Fruit fly (Drosophila melanogaster) whole organism, embryonic: ENCODE results near the gene CG43321.

ENCODE experiments used
- CG11247 ChIP-seq: fragments of 200-800 bp; sonication (Bioruptor generic); IDR thresholded peaks from 2 replicates; pipeline ENCODE4 v1.3.6; 2022; ENCODE audit warnings: missing biosample characterization, missing genetic modification characterization
- CG11456 ChIP-seq: fragments of 200-800 bp; sonication (Bioruptor generic); IDR thresholded peaks from 3 replicates; pipeline ENCODE4 v1.3.6; 2022; ENCODE audit warnings: missing biosample characterization, missing genetic modification characterization
- CG12391 ChIP-seq: fragments of 200-800 bp; sonication (Bioruptor generic); optimal IDR thresholded peaks from 3 replicates; lab custom pipeline; 2018; ENCODE audit warnings: missing biosample characterization, mild to moderate bottlenecking, missing genetic modification characterization, moderate library complexity
- CG12769 ChIP-seq: fragments of 200-800 bp; sonication (Bioruptor generic); optimal IDR thresholded peaks from 2 replicates; lab custom pipeline; 2019; ENCODE audit warnings: missing biosample characterization, mild to moderate bottlenecking, missing genetic modification characterization, moderate library complexity
- CG13775 ChIP-seq: fragments of 200-800 bp; sonication (Bioruptor generic); optimal IDR thresholded peaks from 3 replicates; lab custom pipeline; 2017; ENCODE audit warnings: missing biosample characterization, mild to moderate bottlenecking, missing genetic modification characterization
- CG14710 ChIP-seq: fragments of 200-800 bp; sonication (Bioruptor generic); optimal IDR thresholded peaks from 3 replicates; lab custom pipeline; 2019; ENCODE audit warnings: missing biosample characterization, mild to moderate bottlenecking, missing genetic modification characterization, moderate library complexity
- CG17186 ChIP-seq: fragments of 200-800 bp; sonication (Bioruptor generic); optimal IDR thresholded peaks from 3 replicates; lab custom pipeline; 2017; ENCODE audit warnings: missing biosample characterization, missing genetic modification reagents, missing genetic modification characterization
- CG2116 ChIP-seq: fragments of 200-800 bp; sonication (Bioruptor generic); optimal IDR thresholded peaks from 3 replicates; lab custom pipeline; 2018; ENCODE audit warnings: missing biosample characterization, mild to moderate bottlenecking, missing genetic modification characterization
- CG2712 ChIP-seq: fragments of 200-800 bp; optimal IDR thresholded peaks from 3 replicates; lab custom pipeline; 2019; ENCODE audit warnings: missing biosample characterization, mild to moderate bottlenecking, missing genetic modification characterization, moderate library complexity
- CG31365 ChIP-seq: fragments of 200-800 bp; sonication (Bioruptor generic); optimal IDR thresholded peaks from 2 replicates; lab custom pipeline; 2018; ENCODE audit warnings: missing biosample characterization, mild to moderate bottlenecking, missing genetic modification characterization
- CG3163 ChIP-seq: fragments of 200-800 bp; sonication (Bioruptor generic); optimal IDR thresholded peaks from 3 replicates; lab custom pipeline; 2016; ENCODE audit warnings: missing biosample characterization, missing genetic modification characterization
- CG34422 ChIP-seq: fragments of 200-800 bp; sonication (Bioruptor generic); IDR thresholded peaks from 3 replicates; pipeline ENCODE4 v1.3.6; 2022; ENCODE audit warnings: missing biosample characterization, missing genetic modification characterization
- CG3995 ChIP-seq: fragments of 200-800 bp; sonication (Bioruptor generic); optimal IDR thresholded peaks from 3 replicates; lab custom pipeline; 2016; ENCODE audit warnings: missing biosample characterization, missing genetic modification characterization
- CG42726 ChIP-seq: fragments of 200-800 bp; sonication (Bioruptor generic); IDR thresholded peaks from 2 replicates; pipeline ENCODE4 v1.3.6; 2022; ENCODE audit warnings: missing biosample characterization, missing genetic modification characterization; ENCODE audit not compliant: partially characterized antibody
- CG4617 ChIP-seq: fragments of 200-800 bp; sonication (Bioruptor generic); optimal IDR thresholded peaks from 3 replicates; lab custom pipeline; 2016; ENCODE audit warnings: missing biosample characterization, missing genetic modification characterization, borderline replicate concordance
- CG8388 ChIP-seq: fragments of 200-800 bp; sonication (Bioruptor generic); optimal IDR thresholded peaks from 2 replicates; lab custom pipeline; 2019; ENCODE audit warnings: missing biosample characterization, mild to moderate bottlenecking, missing genetic modification characterization, moderate library complexity
- CG9437 ChIP-seq: fragments of 200-800 bp; sonication (Bioruptor generic); optimal IDR thresholded peaks from 2 replicates; lab custom pipeline; 2018; ENCODE audit warnings: missing biosample characterization, mild to moderate bottlenecking, missing genetic modification characterization
- CG9876 ChIP-seq: fragments of 200-800 bp; sonication (Bioruptor generic); optimal IDR thresholded peaks from 2 replicates; lab custom pipeline; 2016; ENCODE audit warnings: missing biosample characterization, missing genetic modification characterization
- CG9932 ChIP-seq: fragments of 200-800 bp; sonication (Bioruptor generic); IDR thresholded peaks from 2 replicates; pipeline ENCODE4 v1.3.6; 2022; ENCODE audit warnings: missing biosample characterization, missing genetic modification characterization
- CHES-1-like ChIP-seq: fragments of 200-800 bp; sonication (Bioruptor generic); optimal IDR thresholded peaks from 2 replicates; lab custom pipeline; 2016; ENCODE audit warnings: missing biosample characterization, missing genetic modification characterization
- Dek ChIP-seq: fragments of 200-800 bp; sonication (Bioruptor generic); optimal IDR thresholded peaks from 3 replicates; lab custom pipeline; 2019; ENCODE audit warnings: missing biosample characterization, mild to moderate bottlenecking, missing genetic modification characterization, moderate library complexity
- Gug ChIP-seq: fragments of 200-800 bp; sonication (Bioruptor generic); IDR thresholded peaks from 4 replicates; pipeline ENCODE4 v1.3.6; 2022; ENCODE audit warnings: missing biosample characterization, missing genetic modification characterization
- HmgZ ChIP-seq: fragments of 200-800 bp; sonication (Bioruptor generic); optimal IDR thresholded peaks from 2 replicates; lab custom pipeline; 2018; ENCODE audit warnings: missing biosample characterization, mild to moderate bottlenecking, missing genetic modification characterization
- Hmr ChIP-seq: fragments of 200-800 bp; sonication (Bioruptor generic); optimal IDR thresholded peaks from 3 replicates; lab custom pipeline; 2017; ENCODE audit warnings: mild to moderate bottlenecking, missing biosample characterization, missing genetic modification reagents, missing genetic modification characterization
- MBD-R2 ChIP-seq: fragments of 200-800 bp; sonication (Bioruptor generic); IDR thresholded peaks from 2 replicates; pipeline ENCODE4 v1.3.6; 2022; ENCODE audit warnings: missing biosample characterization, missing genetic modification characterization
- Mad ChIP-seq: fragments of 200-800 bp; sonication (Bioruptor generic); optimal IDR thresholded peaks from 2 replicates; lab custom pipeline; 2016; ENCODE audit warnings: missing biosample characterization, missing genetic modification characterization
- Max ChIP-seq: fragments of 200-800 bp; sonication (Bioruptor generic); optimal IDR thresholded peaks from 2 replicates; lab custom pipeline; 2016; ENCODE audit warnings: missing biosample characterization, mild to moderate bottlenecking, missing genetic modification characterization
- Med ChIP-seq: fragments of 200-800 bp; sonication (Bioruptor generic); peaks from one replicate; lab custom pipeline; 2016; ENCODE audit warnings: missing biosample characterization, missing genetic modification characterization, mild to moderate bottlenecking, inconsistent platforms, moderate library complexity
- Myb ChIP-seq: fragments of 200-800 bp; sonication (Bioruptor generic); optimal IDR thresholded peaks from 2 replicates; lab custom pipeline; 2016; ENCODE audit warnings: missing biosample characterization, missing genetic modification characterization
- Oaz ChIP-seq: fragments of 200-800 bp; sonication (Bioruptor generic); IDR thresholded peaks from 2 replicates; pipeline ENCODE4 v1.3.6; 2022; ENCODE audit warnings: missing biosample characterization, missing genetic modification characterization
- Rx ChIP-seq: fragments of 200-800 bp; sonication (Bioruptor generic); IDR thresholded peaks from 2 replicates; pipeline ENCODE4 v1.3.6; 2022; ENCODE audit warnings: missing biosample characterization, missing genetic modification characterization
- Side ChIP-seq: fragments of 200-800 bp; sonication (Bioruptor generic); optimal IDR thresholded peaks from 2 replicates; lab custom pipeline; 2016; ENCODE audit warnings: missing biosample characterization, missing genetic modification characterization
- Stat92E ChIP-seq, 3 experiments: fragments of >200 bp in 2 of 3; fragments of 200-800 bp in 1 of 3; sonication (Bioruptor generic) in 1 of 3; optimal IDR thresholded peaks; 2 replicates each; lab custom pipeline; 2017 to 2019; ENCODE audit warnings: missing biosample characterization in 3 of 3, missing genetic modification characterization in 3 of 3, mild to moderate bottlenecking in 1 of 3, moderate library complexity in 1 of 3
- YL-1 ChIP-seq: fragments of 200-800 bp; sonication (Bioruptor generic); optimal IDR thresholded peaks from 3 replicates; lab custom pipeline; 2017; ENCODE audit warnings: missing biosample characterization, mild to moderate bottlenecking, missing genetic modification characterization
- bcd ChIP-seq: fragments of 200-800 bp; sonication (Bioruptor generic); optimal IDR thresholded peaks from 2 replicates; lab custom pipeline; 2017; ENCODE audit warnings: missing biosample characterization, mild to moderate bottlenecking, missing genetic modification characterization
- bigmax ChIP-seq: fragments of 200-800 bp; sonication (Bioruptor generic); optimal IDR thresholded peaks from 2 replicates; lab custom pipeline; 2018; ENCODE audit warnings: missing biosample characterization, mild to moderate bottlenecking, missing genetic modification characterization
- dati ChIP-seq: fragments of 200-800 bp; sonication (Bioruptor generic); IDR thresholded peaks from 2 replicates; pipeline ENCODE4 v1.3.6; 2022; ENCODE audit warnings: missing biosample characterization, missing genetic modification characterization
- gfzf ChIP-seq: fragments of 200-800 bp; sonication (Bioruptor generic); optimal IDR thresholded peaks from 2 replicates; lab custom pipeline; 2016; ENCODE audit warnings: missing biosample characterization, mild to moderate bottlenecking, missing genetic modification characterization, moderate library complexity
- hkb ChIP-seq, 2 experiments: fragments of 200-800 bp in 1 of 2; fragments of >200 bp in 1 of 2; sonication (Bioruptor generic) in 1 of 2; IDR thresholded peaks in 1 of 2; optimal IDR thresholded peaks in 1 of 2; 2 replicates each; pipeline versions ENCODE4 v1.3.6 to Lab custom; 2017 to 2022; ENCODE audit warnings: missing biosample characterization in 1 of 2, missing genetic modification characterization in 1 of 2
- insv ChIP-seq, 2 experiments: fragments of 200-800 bp; sonication (Bioruptor generic); optimal IDR thresholded peaks; 3 replicates each; lab custom pipeline; 2016 to 2018; ENCODE audit warnings: missing biosample characterization in 2 of 2, missing genetic modification characterization in 2 of 2
- inv ChIP-seq: fragments of 200-800 bp; sonication (Bioruptor generic); IDR thresholded peaks from 2 replicates; pipeline ENCODE4 v1.3.6; 2022; ENCODE audit warnings: missing biosample characterization, missing genetic modification characterization; ENCODE audit not compliant: partially characterized antibody
- ken ChIP-seq: fragments of 200-800 bp; sonication (Bioruptor generic); IDR thresholded peaks from 3 replicates; pipeline ENCODE4 v1.3.6; 2022; ENCODE audit warnings: missing biosample characterization, missing genetic modification characterization
- knrl ChIP-seq: fragments of 200-800 bp; sonication (Bioruptor generic); IDR thresholded peaks from 3 replicates; pipeline ENCODE4 v1.3.6; 2022; ENCODE audit warnings: missing biosample characterization, missing genetic modification characterization; ENCODE audit not compliant: partially characterized antibody
- nerfin-1 ChIP-seq: fragments of 200-800 bp; sonication (Bioruptor generic); optimal IDR thresholded peaks from 3 replicates; lab custom pipeline; 2019; ENCODE audit warnings: missing biosample characterization, mild to moderate bottlenecking, missing genetic modification characterization, moderate library complexity
- run ChIP-seq: fragments of 200-800 bp; sonication (Bioruptor generic); optimal IDR thresholded peaks from 3 replicates; lab custom pipeline; 2018; ENCODE audit warnings: missing biosample characterization, mild to moderate bottlenecking, missing genetic modification characterization
- sd ChIP-seq: fragments of 200-800 bp; sonication (Bioruptor generic); optimal IDR thresholded peaks from 3 replicates; lab custom pipeline; 2018; ENCODE audit warnings: missing biosample characterization, mild to moderate bottlenecking, missing genetic modification characterization, moderate library complexity
- sens ChIP-seq: fragments of 200-800 bp; sonication (Bioruptor generic); peaks from one replicate; lab custom pipeline; 2016; ENCODE audit warnings: missing biosample characterization, missing genetic modification characterization
- ssp ChIP-seq: fragments of 200-800 bp; sonication (Bioruptor generic); IDR thresholded peaks from 2 replicates; pipeline ENCODE4 v1.3.6; 2022; ENCODE audit warnings: missing biosample characterization, missing genetic modification characterization
- vvl ChIP-seq: fragments of 200-800 bp; sonication (Bioruptor generic); IDR thresholded peaks from 2 replicates; pipeline ENCODE4 v1.3.6; 2022; ENCODE audit warnings: missing biosample characterization, missing genetic modification characterization

Gene CG43321

DNA sequence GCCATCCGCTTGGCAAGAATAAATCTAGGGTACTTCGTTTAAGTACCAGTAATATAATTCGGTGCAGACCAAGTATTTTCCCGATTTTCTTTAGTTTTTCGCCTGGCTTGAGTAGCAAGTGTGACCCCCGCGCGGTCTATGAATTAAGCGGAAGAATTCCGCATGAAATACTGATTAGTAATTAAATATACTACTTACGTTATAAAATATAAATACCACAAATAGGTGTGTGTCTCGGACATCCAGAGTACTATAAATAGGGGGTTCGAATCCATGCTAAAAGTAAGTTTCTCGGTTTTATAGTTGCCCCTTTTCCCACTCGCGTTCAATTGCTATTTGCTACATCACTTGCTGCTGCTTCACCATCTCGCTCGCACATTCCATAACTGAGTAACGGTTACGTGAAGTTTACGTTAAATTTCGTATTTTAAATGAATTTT lies 40.4 kb upstream of the CG43321 start, which contains the start of gene snRNP-U1-70K:
snRNP-U1-70K (minus strand) TSS at position 141 of the 440 bp plus-strand sequence.
- TF ChIP-seq CG4617 (GFP tag; lab: Kevin White, UChicago) (peak; percentile 88), knrl (GFP tag; lab: Robert Waterston, UW) (peak; percentile 52; the same call in 1 of the 3 replicates), Oaz (GFP tag; lab: Robert Waterston, UW) (no peak), CG31365 (no peak), CG34422 (GFP tag; lab: Robert Waterston, UW) (peak; percentile 43; the same call in 1 of the 3 replicates), Stat92E (GFP tag; optimal IDR thresholded peaks at IDR 0.05; lab: Kevin White, UChicago) (peak in 1 of 3 experiments; percentile 5), dati (GFP tag; lab: Robert Waterston, UW) (no peak), CG9932 (GFP tag; lab: Robert Waterston, UW) (peak; percentile 44), CG17186 (GFP tag; lab: Kevin White, UChicago) (peak; percentile 1), sd (tag; lab: Kevin White, UChicago) (peak; percentile 92), CG42726 (0 out of 2 replicates have a peak, but pooled peaks have one; percentile 15), MBD-R2 (GFP tag; lab: Robert Waterston, UW) (no peak; the same call in 1 of the 2 replicates), hkb (optimal IDR thresholded peaks at IDR 0.05; lab: Kevin White, UChicago) (no peak), hkb (GFP tag; IDR thresholded peaks at IDR 0.05; lab: Robert Waterston, UW) (no peak), HmgZ (tag; lab: Kevin White, UChicago) (peak; percentile 77), sens (peak; percentile 77), run (no peak), inv (GFP tag; lab: Robert Waterston, UW) (no peak), bigmax (GFP tag; lab: Kevin White, UChicago) (peak; percentile 98), Hmr (GFP tag; lab: Kevin White, UChicago) (peak; percentile 82), Max (GFP tag; lab: Kevin White, UChicago) (peak; percentile 21), CG3163 (GFP tag; lab: Kevin White, UChicago) (no peak), CG9437 (GFP tag; lab: Kevin White, UChicago) (peak; percentile 99), ken (no peak), ssp (0 out of 2 replicates have a peak, but pooled peaks have one; percentile 5), vvl (peak; percentile 41), bcd (GFP tag; lab: Kevin White, UChicago) (peak; percentile 14), CG12769 (no peak), Gug (GFP tag; lab: Robert Waterston, UW) (peak; percentile 20; the same call in 1 of the 4 replicates), CG8388 (GFP tag; lab: Kevin White, UChicago) (no peak), gfzf (GFP tag; lab: Kevin White, UChicago) (peak; percentile 89), CG12391 (peak; percentile 45), Rx (GFP tag; lab: Robert Waterston, UW) (no peak), CG14710 (tag; lab: Kevin White, UChicago) (peak; percentile 99), Mad (GFP tag; lab: Kevin White, UChicago) (peak; percentile 43), CG11247 (GFP tag; lab: Robert Waterston, UW) (peak; percentile 19; the same call in 1 of the 2 replicates), CG2116 (GFP tag; lab: Kevin White, UChicago) (peak; percentile 34), Side (GFP tag; lab: Kevin White, UChicago) (no peak), CG2712 (tag; lab: Kevin White, UChicago) (peak; percentile 50), Myb (peak; percentile 98), CG13775 (GFP tag; lab: Kevin White, UChicago) (no peak), YL-1 (GFP tag; lab: Kevin White, UChicago) (peak; percentile 86), nerfin-1 (tag; lab: Kevin White, UChicago) (peak; percentile 87), CG9876 (GFP tag; lab: Kevin White, UChicago) (peak; percentile 31), CG11456 (GFP tag; lab: Robert Waterston, UW) (0 out of 3 replicates have a peak, but pooled peaks have one; percentile 41), CG3995 (GFP tag; lab: Kevin White, UChicago) (peak; percentile 66), Dek (peak; percentile 66), CHES-1-like (GFP tag; lab: Kevin White, UChicago) (no peak), insv (GFP tag; optimal IDR thresholded peaks at IDR 0.05; lab: Kevin White, UChicago) (peak in 1 of 2 experiments; percentile 43), Med (GFP tag; lab: Kevin White, UChicago) (peak; percentile 83)
